Fruit fly (Drosophila melanogaster) whole organism, embryonic: ENCODE measurements around the gene CG34425.

Experiments used
- B-H1 ChIP-seq: fragments of 200-800 bp; sonication (Bioruptor generic); IDR thresholded peaks from 3 replicates; pipeline ENCODE4 v1.3.6; 2022; ENCODE audit warnings: missing biosample characterization, missing genetic modification characterization
- Bgb ChIP-seq: fragments of 200-800 bp; sonication (Bioruptor generic); IDR thresholded peaks from 2 replicates; pipeline ENCODE4 v1.3.6; 2022; ENCODE audit warnings: missing biosample characterization, missing genetic modification characterization; ENCODE audit not compliant: partially characterized antibody
- CG14710 ChIP-seq: fragments of 200-800 bp; sonication (Bioruptor generic); optimal IDR thresholded peaks from 3 replicates; lab custom pipeline; 2019; ENCODE audit warnings: missing biosample characterization, mild to moderate bottlenecking, missing genetic modification characterization, moderate library complexity
- CG17328 ChIP-seq: fragments of 200-800 bp; sonication (Bioruptor generic); IDR thresholded peaks from 2 replicates; pipeline ENCODE4 v1.3.6; 2022; ENCODE audit warnings: missing biosample characterization, missing genetic modification characterization
- CG1832 ChIP-seq: fragments of 200-800 bp; sonication (Bioruptor generic); optimal IDR thresholded peaks from 2 replicates; lab custom pipeline; 2017; ENCODE audit warnings: missing biosample characterization, mild to moderate bottlenecking, missing genetic modification characterization, inconsistent platforms
- CG2129 ChIP-seq: fragments of 200-800 bp; sonication (Bioruptor generic); IDR thresholded peaks from 2 replicates; pipeline ENCODE4 v1.3.6; 2022; ENCODE audit warnings: missing biosample characterization, missing genetic modification characterization; ENCODE audit not compliant: partially characterized antibody
- CG2678 ChIP-seq: fragments of 200-800 bp; sonication (Bioruptor generic); optimal IDR thresholded peaks from 3 replicates; lab custom pipeline; 2019; ENCODE audit warnings: missing biosample characterization, mild to moderate bottlenecking, missing genetic modification characterization, moderate library complexity
- CG3163 ChIP-seq: fragments of 200-800 bp; sonication (Bioruptor generic); optimal IDR thresholded peaks from 3 replicates; lab custom pipeline; 2016; ENCODE audit warnings: missing biosample characterization, missing genetic modification characterization
- CG32767 ChIP-seq: fragments of 200-800 bp; sonication (Bioruptor generic); IDR thresholded peaks from 2 replicates; pipeline ENCODE4 v1.3.6; 2022; ENCODE audit warnings: missing biosample characterization, missing genetic modification characterization
- CG42726 ChIP-seq: fragments of 200-800 bp; sonication (Bioruptor generic); IDR thresholded peaks from 2 replicates; pipeline ENCODE4 v1.3.6; 2022; ENCODE audit warnings: missing biosample characterization, missing genetic modification characterization; ENCODE audit not compliant: partially characterized antibody
- CG4360 ChIP-seq: fragments of 200-800 bp; sonication (Bioruptor generic); IDR thresholded peaks from 2 replicates; pipeline ENCODE4 v1.3.6; 2022; ENCODE audit warnings: missing biosample characterization, missing genetic modification characterization
- CG4617 ChIP-seq: fragments of 200-800 bp; sonication (Bioruptor generic); optimal IDR thresholded peaks from 3 replicates; lab custom pipeline; 2016; ENCODE audit warnings: missing biosample characterization, missing genetic modification characterization, borderline replicate concordance
- CG4854 ChIP-seq: fragments of 200-800 bp; sonication (Bioruptor generic); optimal IDR thresholded peaks from 2 replicates; lab custom pipeline; 2016; ENCODE audit warnings: missing biosample characterization, missing genetic modification characterization, inconsistent platforms
- CG8290 ChIP-seq, 3 experiments: fragments of 200-800 bp; sonication (Bioruptor generic); optimal IDR thresholded peaks; 2 replicates each; lab custom pipeline; 2016 to 2019; ENCODE audit warnings: missing biosample characterization in 3 of 3, missing genetic modification characterization in 3 of 3, mild to moderate bottlenecking in 2 of 3, moderate library complexity in 1 of 3
- CG8478 ChIP-seq: fragments of >200 bp; optimal IDR thresholded peaks from 2 replicates; lab custom pipeline; 2018
- CG8765 ChIP-seq: fragments of 200-800 bp; sonication (Bioruptor generic); IDR thresholded peaks from 2 replicates; pipeline ENCODE4 v1.3.6; 2022; ENCODE audit warnings: missing biosample characterization, missing genetic modification characterization
- Dbx ChIP-seq: fragments of 200-800 bp; sonication (Bioruptor generic); IDR thresholded peaks from 3 replicates; pipeline ENCODE4 v1.3.6; 2022; ENCODE audit warnings: missing biosample characterization, missing genetic modification characterization
- Dfd ChIP-seq, 2 experiments: fragments of >200 bp; optimal IDR thresholded peaks; 2 replicates each; lab custom pipeline; 2017; ENCODE audit warnings: missing biosample characterization in 2 of 2, missing genetic modification characterization in 2 of 2
- Dll ChIP-seq: fragments of 200-800 bp; sonication (Bioruptor generic); IDR thresholded peaks from 4 replicates; pipeline ENCODE4 v1.3.6; 2022; ENCODE audit warnings: missing biosample characterization, missing genetic modification characterization; ENCODE audit not compliant: partially characterized antibody
- Dp ChIP-seq: fragments of 200-800 bp; sonication (Bioruptor generic); optimal IDR thresholded peaks from 2 replicates; lab custom pipeline; 2018; ENCODE audit warnings: missing biosample characterization, mild to moderate bottlenecking, missing genetic modification characterization, moderate library complexity
- Fer1 ChIP-seq: fragments of 200-800 bp; sonication (Bioruptor generic); optimal IDR thresholded peaks from 2 replicates; lab custom pipeline; 2017; ENCODE audit warnings: missing biosample characterization, mild to moderate bottlenecking, missing genetic modification characterization
- HLH4C ChIP-seq: fragments of 200-800 bp; sonication (Bioruptor generic); IDR thresholded peaks from 3 replicates; pipeline ENCODE4 v1.3.6; 2022; ENCODE audit warnings: missing biosample characterization, missing genetic modification characterization; ENCODE audit not compliant: partially characterized antibody
- HLH54F ChIP-seq: fragments of 200-800 bp; sonication (Bioruptor generic); optimal IDR thresholded peaks from 3 replicates; lab custom pipeline; 2016; ENCODE audit warnings: missing biosample characterization, missing genetic modification characterization
- Kr ChIP-seq: fragments of 200-800 bp; sonication (Bioruptor generic); optimal IDR thresholded peaks from 2 replicates; lab custom pipeline; 2017; ENCODE audit warnings: missing biosample characterization, mild to moderate bottlenecking, missing genetic modification characterization
- MBD-R2 ChIP-seq: fragments of 200-800 bp; sonication (Bioruptor generic); IDR thresholded peaks from 2 replicates; pipeline ENCODE4 v1.3.6; 2022; ENCODE audit warnings: missing biosample characterization, missing genetic modification characterization
- Med ChIP-seq: fragments of 200-800 bp; sonication (Bioruptor generic); peaks from one replicate; lab custom pipeline; 2016; ENCODE audit warnings: missing biosample characterization, missing genetic modification characterization, mild to moderate bottlenecking, inconsistent platforms, moderate library complexity
- NfI ChIP-seq: fragments of 200-800 bp; sonication (Bioruptor generic); optimal IDR thresholded peaks from 3 replicates; lab custom pipeline; 2018; ENCODE audit warnings: missing biosample characterization, mild to moderate bottlenecking, missing genetic modification characterization, moderate library complexity
- Opbp ChIP-seq: fragments of 200-800 bp; sonication (Bioruptor generic); IDR thresholded peaks from 3 replicates; pipeline ENCODE4 v1.3.6; 2022; ENCODE audit warnings: missing biosample characterization, missing genetic modification characterization; ENCODE audit not compliant: partially characterized antibody
- Sin3A ChIP-seq: fragments of >200 bp; optimal IDR thresholded peaks from 2 replicates; lab custom pipeline; 2018
- Sry-β ChIP-seq: fragments of 200-800 bp; sonication (Bioruptor generic); optimal IDR thresholded peaks from 2 replicates; lab custom pipeline; 2018; ENCODE audit warnings: missing biosample characterization, mild to moderate bottlenecking, missing genetic modification characterization, moderate library complexity
- amos ChIP-seq: fragments of 200-800 bp; sonication (Bioruptor generic); IDR thresholded peaks from 2 replicates; pipeline ENCODE4 v1.3.6; 2022; ENCODE audit warnings: missing biosample characterization, missing genetic modification characterization; ENCODE audit not compliant: partially characterized antibody
- chinmo ChIP-seq: fragments of 200-800 bp; sonication (Bioruptor generic); IDR thresholded peaks from 4 replicates; pipeline ENCODE4 v1.3.6; 2022; ENCODE audit warnings: missing biosample characterization, missing genetic modification characterization; ENCODE audit not compliant: partially characterized antibody
- corto ChIP-seq: fragments of 200-800 bp; sonication (Bioruptor generic); optimal IDR thresholded peaks from 2 replicates; lab custom pipeline; 2016; ENCODE audit warnings: missing biosample characterization, mild to moderate bottlenecking, missing genetic modification characterization, moderate library complexity
- gcm ChIP-seq: fragments of 200-800 bp; sonication (Bioruptor generic); optimal IDR thresholded peaks from 2 replicates; lab custom pipeline; 2019; ENCODE audit warnings: missing biosample characterization, mild to moderate bottlenecking, missing genetic modification characterization, moderate library complexity
- her ChIP-seq: fragments of 200-800 bp; sonication (Bioruptor generic); optimal IDR thresholded peaks from 2 replicates; lab custom pipeline; 2016; ENCODE audit warnings: missing biosample characterization, missing genetic modification characterization
- hth ChIP-seq: fragments of >200 bp; optimal IDR thresholded peaks from 2 replicates; lab custom pipeline; 2017; ENCODE audit warnings: inconsistent platforms
- ind ChIP-seq: fragments of 200-800 bp; sonication (Bioruptor generic); optimal IDR thresholded peaks from 3 replicates; lab custom pipeline; 2016; ENCODE audit warnings: missing biosample characterization, missing genetic modification characterization
- inv ChIP-seq: fragments of 200-800 bp; sonication (Bioruptor generic); IDR thresholded peaks from 2 replicates; pipeline ENCODE4 v1.3.6; 2022; ENCODE audit warnings: missing biosample characterization, missing genetic modification characterization; ENCODE audit not compliant: partially characterized antibody
- kni ChIP-seq: fragments of 200-800 bp; sonication (Bioruptor generic); optimal IDR thresholded peaks from 3 replicates; lab custom pipeline; 2017; ENCODE audit warnings: mild to moderate bottlenecking, missing biosample characterization, missing genetic modification reagents, missing genetic modification characterization
- mld ChIP-seq: fragments of 200-800 bp; sonication (Bioruptor generic); IDR thresholded peaks from 3 replicates; pipeline ENCODE4 v1.3.6; 2022; ENCODE audit warnings: missing biosample characterization, missing genetic modification characterization; ENCODE audit not compliant: partially characterized antibody
- p53 ChIP-seq: fragments of 200-800 bp; sonication (Bioruptor generic); optimal IDR thresholded peaks from 2 replicates; lab custom pipeline; 2016; ENCODE audit warnings: missing biosample characterization, missing genetic modification characterization
- salm ChIP-seq: fragments of 200-800 bp; sonication (Bioruptor generic); optimal IDR thresholded peaks from 2 replicates; lab custom pipeline; 2018; ENCODE audit warnings: missing biosample characterization, mild to moderate bottlenecking, missing genetic modification characterization
- sens ChIP-seq: fragments of 200-800 bp; sonication (Bioruptor generic); peaks from one replicate; lab custom pipeline; 2016; ENCODE audit warnings: missing biosample characterization, missing genetic modification characterization
- stwl ChIP-seq: fragments of 200-800 bp; sonication (Bioruptor generic); optimal IDR thresholded peaks from 3 replicates; lab custom pipeline; 2018; ENCODE audit warnings: missing biosample characterization, mild to moderate bottlenecking, missing genetic modification characterization, moderate library complexity
- tin ChIP-seq: fragments of 200-800 bp; sonication (Bioruptor generic); optimal IDR thresholded peaks from 3 replicates; lab custom pipeline; 2016; ENCODE audit warnings: missing biosample characterization, missing genetic modification characterization

CG34425 gene

dm6 chr3R:4484999-4485398, 21.2 kb downstream of the CG34425 start, which contains the start of gene Fip1 (continued):
- TF ChIP-seq B-H1 (no peak), HLH54F (GFP tag; lab: Kevin White, UChicago) (no peak), inv (GFP tag; lab: Robert Waterston, UW) (no peak), CG4617 (peak; percentile 45), Bgb (peak; percentile 32; the same call in 1 of the 2 replicates), ind (GFP tag; lab: Kevin White, UChicago) (no peak), CG1832 (GFP tag; lab: Kevin White, UChicago) (no peak), Fer1 (GFP tag; lab: Kevin White, UChicago) (no peak), CG32767 (no peak), Dfd (GFP tag; optimal IDR thresholded peaks at IDR 0.05; lab: Kevin White, UChicago) (no peak), Kr (GFP tag; lab: Kevin White, UChicago) (no peak), CG3163 (GFP tag; lab: Kevin White, UChicago) (no peak), CG8765 (no peak), stwl (tag; lab: Kevin White, UChicago) (no peak)

- TF ChIP-seq Dbx (GFP tag; lab: Robert Waterston, UW) = no peak
- peak; percentile 13 for TF ChIP-seq sens
Observed at dm6 chr3R:4480512-4480911, 25.7 kb downstream of the CG34425 start, which contains the start of gene sac. Gene sac, plus strand, starts transcription at chr3R:4480812.

dm6 chr3R:4479038-4479988, 26.9 kb downstream of the CG34425 start, which contains the start of gene CG31523:
Gene CG31523, minus strand, starts transcription at chr3R:4479207.
- TF ChIP-seq kni (GFP tag; lab: Kevin White, UChicago) (peak; percentile 34), Sin3A (lab: Kevin White, UChicago) (peak; percentile 16), chinmo (GFP tag; lab: Robert Waterston, UW) (0 out of 4 replicates have a peak, but pooled peaks have one; percentile 37), Dll (GFP tag; lab: Robert Waterston, UW) (peak; percentile 79), CG42726 (GFP tag; lab: Robert Waterston, UW) (peak; percentile 38; the same call in 1 of the 2 replicates), tin (GFP tag; lab: Kevin White, UChicago) (no peak), Opbp (GFP tag; lab: Robert Waterston, UW) (peak; percentile 89), MBD-R2 (GFP tag; lab: Robert Waterston, UW) (peak; percentile 24; the same call in 1 of the 2 replicates), CG8290 (GFP tag; optimal IDR thresholded peaks at IDR 0.05; lab: Kevin White, UChicago) (no peak), CG8290 (tag; optimal IDR thresholded peaks at IDR 0.05; lab: Kevin White, UChicago) (peak in 1 of 2 experiments; percentile 4), mld (no peak), CG14710 (tag; lab: Kevin White, UChicago) (peak; percentile 12), HLH4C (GFP tag; lab: Robert Waterston, UW) (peak; percentile 61), CG8478 (no peak), CG2678 (tag; lab: Kevin White, UChicago) (no peak), CG2129 (GFP tag; lab: Robert Waterston, UW) (peak; percentile 51), Dp (GFP tag; lab: Kevin White, UChicago) (peak; percentile 23), her (no peak), Sry-β (peak; percentile 100), salm (no peak), CG4360 (GFP tag; lab: Robert Waterston, UW) (no peak), Med (GFP tag; lab: Kevin White, UChicago) (peak; percentile 23), NfI (GFP tag; lab: Kevin White, UChicago) (no peak), hth (lab: Kevin White, UChicago) (no peak), corto (GFP tag; lab: Kevin White, UChicago) (peak; percentile 51), amos (GFP tag; lab: Robert Waterston, UW) (peak; percentile 85), gcm (GFP tag; lab: Kevin White, UChicago) (no peak), p53 (GFP tag; lab: Kevin White, UChicago) (peak; percentile 15), CG17328 (no peak), CG4854 (GFP tag; lab: Kevin White, UChicago) (no peak)
